Worm (Caenorhabditis elegans) whole organism, mixed stage, embryonic: ENCODE data around the gene tyr-6.

Experiments used
- nhr-76 ChIP-seq: sonication (generic microtip); optimal IDR thresholded peaks from 2 replicates; lab custom pipeline; 2017; ENCODE audit warnings: missing biosample characterization, missing genetic modification characterization
- unc-62 ChIP-seq: fragments of 150-350 bp; optimal IDR thresholded peaks from 2 replicates; lab custom pipeline; 2014; ENCODE audit warnings: missing biosample characterization, missing genetic modification reagents, missing genetic modification characterization

DNA sequence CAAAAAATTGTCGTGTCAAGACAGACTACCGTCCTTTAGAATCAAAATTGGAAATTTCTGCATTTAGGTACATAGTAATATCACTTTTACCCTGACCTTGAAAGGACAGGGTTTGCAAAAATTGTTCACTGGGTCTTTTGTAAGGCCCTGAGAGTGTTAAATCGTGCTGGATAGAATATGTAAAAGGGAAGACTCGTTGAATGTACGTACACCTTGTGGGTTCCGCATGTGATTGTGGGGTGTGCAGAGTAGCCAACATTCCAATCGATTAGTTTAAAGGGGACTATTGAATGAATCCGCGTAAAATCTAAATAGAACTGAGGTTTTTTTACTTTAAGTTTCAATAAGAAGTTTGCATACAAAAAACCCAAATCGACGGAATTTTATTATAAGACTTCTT, 19.7 kb upstream of the tyr-6 start:
- TF ChIP-seq unc-62 (GFP tag; lab: Kevin White, UChicago) = no peak
- TF ChIP-seq nhr-76 (tag; lab: Kevin White, UChicago) = no peak
